Fruit fly (Drosophila melanogaster) whole organism, pupa: Measurements from ENCODE around the gene CG12730.

Experiments used
- CG10348 ChIP-seq: fragments of 200-800 bp; sonication (Bioruptor generic); IDR thresholded peaks from 2 replicates; pipeline ENCODE4 v1.3.6; 2022; ENCODE audit warnings: missing biosample characterization, missing genetic modification characterization
- CG12605 ChIP-seq: fragments of 200-800 bp; sonication (Bioruptor generic); IDR thresholded peaks from 2 replicates; pipeline ENCODE4 v1.3.6; 2022; ENCODE audit warnings: missing biosample characterization, missing genetic modification characterization
- CG13204 ChIP-seq: fragments of 200-800 bp; sonication (Bioruptor generic); optimal IDR thresholded peaks from 2 replicates; lab custom pipeline; 2018; ENCODE audit warnings: missing biosample characterization, mild to moderate bottlenecking, missing genetic modification characterization, moderate library complexity
- CG14655 ChIP-seq: fragments of 200-800 bp; sonication (Bioruptor generic); optimal IDR thresholded peaks from 3 replicates; lab custom pipeline; 2017; ENCODE audit warnings: mild to moderate bottlenecking, missing biosample characterization, missing genetic modification reagents, missing genetic modification characterization
- CG15710 ChIP-seq: fragments of 200-800 bp; sonication (Bioruptor generic); optimal IDR thresholded peaks from 2 replicates; lab custom pipeline; 2018; ENCODE audit warnings: missing biosample characterization, mild to moderate bottlenecking, missing genetic modification characterization, moderate library complexity
- CG17806 ChIP-seq: fragments of 200-800 bp; sonication (Bioruptor generic); optimal IDR thresholded peaks from 2 replicates; lab custom pipeline; 2018; ENCODE audit warnings: missing biosample characterization, mild to moderate bottlenecking, missing genetic modification characterization, moderate library complexity
- CG32121 ChIP-seq: fragments of 200-800 bp; sonication (Bioruptor generic); IDR thresholded peaks from 2 replicates; pipeline ENCODE4 v1.3.6; 2022; ENCODE audit warnings: missing biosample characterization, missing genetic modification characterization
- CG34367 ChIP-seq: fragments of 200-800 bp; sonication (Bioruptor generic); optimal IDR thresholded peaks from 2 replicates; lab custom pipeline; 2018; ENCODE audit warnings: missing biosample characterization, mild to moderate bottlenecking, missing genetic modification characterization
- CG4496 ChIP-seq: fragments of 200-800 bp; sonication (Bioruptor generic); IDR thresholded peaks from 3 replicates; pipeline ENCODE4 v1.3.6; 2022; ENCODE audit warnings: missing biosample characterization, missing genetic modification characterization
- CG8159 ChIP-seq: fragments of 200-800 bp; sonication (Bioruptor generic); optimal IDR thresholded peaks from 3 replicates; lab custom pipeline; 2018; ENCODE audit warnings: missing biosample characterization, mild to moderate bottlenecking, missing genetic modification characterization, moderate library complexity
- CG8301 ChIP-seq: fragments of 200-800 bp; sonication (Bioruptor generic); optimal IDR thresholded peaks from 2 replicates; lab custom pipeline; 2018; ENCODE audit warnings: missing biosample characterization, mild to moderate bottlenecking, missing genetic modification characterization
- CG9948 ChIP-seq: fragments of 200-800 bp; sonication (Bioruptor generic); optimal IDR thresholded peaks from 2 replicates; lab custom pipeline; 2018; ENCODE audit warnings: missing biosample characterization, mild to moderate bottlenecking, missing genetic modification characterization, moderate library complexity
- D1 ChIP-seq: fragments of 200-800 bp; sonication (Bioruptor generic); optimal IDR thresholded peaks from 2 replicates; lab custom pipeline; 2018; ENCODE audit warnings: missing biosample characterization, mild to moderate bottlenecking, missing genetic modification characterization, moderate library complexity
- EcR ChIP-seq: fragments of 200-800 bp; sonication (Bioruptor generic); optimal IDR thresholded peaks from 3 replicates; lab custom pipeline; 2019; ENCODE audit warnings: missing biosample characterization, missing genetic modification characterization, mild to moderate bottlenecking, moderate library complexity, missing genetic modification reagents
- Ets98B ChIP-seq: fragments of 200-800 bp; sonication (Bioruptor generic); IDR thresholded peaks from 2 replicates; pipeline ENCODE4 v1.3.6; 2022; ENCODE audit warnings: missing biosample characterization, missing genetic modification characterization
- Pif1A ChIP-seq: fragments of 200-800 bp; sonication (Bioruptor generic); optimal IDR thresholded peaks from 3 replicates; lab custom pipeline; 2016; ENCODE audit warnings: missing biosample characterization, missing genetic modification characterization
- Pif1B ChIP-seq: fragments of 200-800 bp; sonication (Bioruptor generic); optimal IDR thresholded peaks from 3 replicates; lab custom pipeline; 2016; ENCODE audit warnings: missing biosample characterization, missing genetic modification characterization
- Snoo ChIP-seq: fragments of 200-800 bp; sonication (Bioruptor generic); optimal IDR thresholded peaks from 3 replicates; lab custom pipeline; 2017; ENCODE audit warnings: missing biosample characterization, mild to moderate bottlenecking, missing genetic modification characterization, inconsistent platforms
- fd96Ca ChIP-seq: fragments of 200-800 bp; sonication (Bioruptor generic); IDR thresholded peaks from 3 replicates; pipeline ENCODE4 v1.3.6; 2022; ENCODE audit warnings: missing biosample characterization, missing genetic modification characterization
- gl ChIP-seq: fragments of 200-800 bp; sonication (Bioruptor generic); optimal IDR thresholded peaks from 2 replicates; lab custom pipeline; 2018; ENCODE audit warnings: missing biosample characterization, mild to moderate bottlenecking, missing genetic modification characterization
- rn ChIP-seq: fragments of 200-800 bp; sonication (Bioruptor generic); IDR thresholded peaks from 2 replicates; pipeline ENCODE4 v1.3.6; 2022; ENCODE audit warnings: missing biosample characterization, missing genetic modification characterization

Gene CG12730

DNA sequence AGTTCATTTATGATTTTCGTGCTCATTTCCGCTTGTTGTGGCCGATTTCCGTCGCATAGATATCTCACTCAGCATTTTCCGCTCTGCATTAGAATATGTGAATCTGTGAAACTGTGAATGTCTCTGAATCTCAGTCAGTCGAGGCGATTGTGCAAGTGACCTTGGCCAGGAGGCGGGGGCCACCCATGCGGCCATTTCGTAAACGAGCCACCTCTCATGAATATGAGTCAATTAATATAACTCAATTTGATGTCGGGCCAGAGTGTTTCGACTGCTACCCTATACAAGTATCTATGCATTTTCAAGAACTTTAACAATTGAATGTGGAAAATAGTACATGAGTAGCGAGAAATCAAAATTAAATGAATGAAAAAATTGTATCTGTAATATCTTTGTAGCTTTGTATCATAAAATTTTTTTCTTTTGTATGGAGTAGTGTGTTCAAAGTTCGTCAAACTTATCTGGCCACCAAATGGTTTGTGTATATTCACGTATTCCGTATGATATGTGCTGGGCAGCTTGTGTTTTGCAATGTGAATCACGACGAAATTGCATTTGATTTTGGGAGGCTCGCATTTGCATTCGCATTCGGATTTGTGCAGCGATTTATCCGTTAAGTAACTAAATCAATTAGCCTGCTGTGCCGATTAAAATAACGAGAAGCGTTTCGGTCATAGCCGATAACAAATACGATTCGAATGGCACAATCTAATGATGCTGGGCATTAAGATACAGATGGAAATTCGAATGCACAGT is at the start of gene CG12730:
Gene CG12730, plus strand, starts transcription at position 706 of the 756 bp plus-strand sequence.
- TF ChIP-seq fd96Ca (0 out of 3 replicates have a peak, but pooled peaks have one; percentile 7), Pif1A (GFP tag; lab: Kevin White, UChicago) (no peak), D1 (tag; lab: Kevin White, UChicago) (no peak), Ets98B (GFP tag; lab: Robert Waterston, UW) (peak; percentile 53), CG13204 (no peak), CG10348 (GFP tag; lab: Robert Waterston, UW) (no peak), CG14655 (GFP tag; lab: Kevin White, UChicago) (no peak), CG15710 (tag; lab: Kevin White, UChicago) (no peak), Pif1B (no peak), gl (tag; lab: Kevin White, UChicago) (no peak), CG4496 (GFP tag; lab: Robert Waterston, UW) (peak; percentile 57), CG32121 (GFP tag; lab: Robert Waterston, UW) (peak; percentile 65)
- TF ChIP-seq, all 21 proteins: peak for 4

DNA sequence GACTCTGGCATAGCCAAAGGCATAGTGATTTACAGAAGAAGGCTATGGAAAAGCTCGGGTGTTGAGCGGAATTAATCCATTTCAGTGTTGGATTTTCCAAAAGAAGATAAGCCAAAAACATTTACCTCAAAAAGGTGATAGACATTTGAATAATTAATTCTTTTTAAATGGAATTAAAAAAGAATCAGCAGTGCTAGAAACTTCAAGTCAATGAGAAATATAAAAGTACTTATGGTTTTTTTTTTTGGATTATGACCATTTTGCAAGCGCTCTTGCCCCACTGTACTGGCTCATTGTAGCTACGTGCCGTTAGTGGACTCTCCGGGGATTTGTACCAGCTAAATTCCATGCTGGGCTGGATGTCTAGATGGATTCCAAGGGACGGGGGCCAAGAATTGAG is 30.5 kb upstream of the CG12730 start:
- TF ChIP-seq gl (tag; lab: Kevin White, UChicago) (no peak), CG9948 (no peak), fd96Ca (no peak), EcR (GFP tag; lab: Kevin White, UChicago) (no peak), CG8301 (no peak), CG13204 (no peak), CG4496 (GFP tag; lab: Robert Waterston, UW) (no peak), Snoo (tag; lab: Kevin White, UChicago) (no peak), CG14655 (GFP tag; lab: Kevin White, UChicago) (no peak), CG15710 (tag; lab: Kevin White, UChicago) (no peak), Ets98B (GFP tag; lab: Robert Waterston, UW) (no peak), D1 (tag; lab: Kevin White, UChicago) (no peak), CG12605 (GFP tag; lab: Robert Waterston, UW) (no peak), Pif1A (GFP tag; lab: Kevin White, UChicago) (no peak)
- TF ChIP-seq, all 21 proteins: peak for 0

DNA sequence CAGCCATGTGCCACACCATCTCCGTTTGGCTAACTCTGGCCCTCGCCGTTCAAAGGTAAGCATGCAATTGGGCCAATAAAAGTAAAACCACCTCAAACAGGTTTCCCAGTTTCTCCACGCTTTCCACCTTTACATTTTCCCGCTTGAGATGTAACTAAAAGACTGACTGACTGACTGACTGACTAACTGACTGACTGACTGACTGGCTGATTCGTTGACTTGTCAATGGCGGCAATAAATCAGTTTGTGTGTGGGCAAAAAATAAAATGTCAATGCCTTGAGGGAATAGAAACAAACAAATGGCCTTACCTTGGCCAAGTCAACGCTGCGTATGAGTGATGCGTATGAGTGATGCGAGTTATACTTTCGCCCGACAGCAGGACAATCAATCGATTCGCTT is 29.0 kb upstream of the CG12730 start:
- TF ChIP-seq CG17806 (tag; lab: Kevin White, UChicago) (no peak), fd96Ca (no peak), Pif1A (GFP tag; lab: Kevin White, UChicago) (no peak), CG14655 (GFP tag; lab: Kevin White, UChicago) (no peak), CG13204 (no peak), CG34367 (tag; lab: Kevin White, UChicago) (no peak), CG12605 (GFP tag; lab: Robert Waterston, UW) (no peak), CG9948 (no peak)

DNA sequence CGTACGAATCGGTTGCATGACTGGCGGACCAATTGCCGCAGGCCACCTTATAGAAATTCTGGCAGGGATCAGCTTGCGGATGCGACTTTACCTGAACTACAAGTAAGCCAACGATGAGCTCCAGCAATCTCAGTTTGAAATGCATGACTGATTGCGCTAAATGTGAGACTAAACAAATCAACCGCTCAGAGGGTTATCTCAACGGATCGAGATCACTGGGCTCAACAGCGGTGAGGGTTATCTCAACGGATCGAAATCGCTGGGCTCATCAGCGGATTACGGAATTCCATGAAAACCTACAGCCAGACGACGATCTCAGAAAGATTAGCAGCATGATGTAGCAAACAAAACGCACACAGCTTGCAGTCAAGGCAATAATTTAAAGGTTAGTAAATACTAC is 20.5 kb upstream of the CG12730 start, which contains the start of gene frma:
Gene frma, minus strand, starts transcription at position 152 of the 400 bp plus-strand sequence.
- no peak for TF ChIP-seq fd96Ca
- TF ChIP-seq Pif1B = no peak
- no peak for TF ChIP-seq CG10348 (GFP tag; lab: Robert Waterston, UW)
- TF ChIP-seq CG32121 (GFP tag; lab: Robert Waterston, UW) = no peak
- no peak for TF ChIP-seq EcR (GFP tag; lab: Kevin White, UChicago)
- TF ChIP-seq CG8159 (tag; lab: Kevin White, UChicago) = no peak
- TF ChIP-seq CG15710 (tag; lab: Kevin White, UChicago) = no peak
- TF ChIP-seq CG8301 = no peak
- TF ChIP-seq Snoo (tag; lab: Kevin White, UChicago) = no peak
- no peak for TF ChIP-seq D1 (tag; lab: Kevin White, UChicago)
- no peak for TF ChIP-seq Pif1A (GFP tag; lab: Kevin White, UChicago)
- TF ChIP-seq CG14655 (GFP tag; lab: Kevin White, UChicago) = no peak
- no peak for TF ChIP-seq Ets98B (GFP tag; lab: Robert Waterston, UW)
- no peak for TF ChIP-seq CG12605 (GFP tag; lab: Robert Waterston, UW)
- no peak for TF ChIP-seq rn
- TF ChIP-seq gl (tag; lab: Kevin White, UChicago) = no peak
- TF ChIP-seq CG17806 (tag; lab: Kevin White, UChicago) = no peak
- no peak for TF ChIP-seq CG4496 (GFP tag; lab: Robert Waterston, UW)
- no peak for TF ChIP-seq CG13204
- TF ChIP-seq CG9948 = no peak

DNA sequence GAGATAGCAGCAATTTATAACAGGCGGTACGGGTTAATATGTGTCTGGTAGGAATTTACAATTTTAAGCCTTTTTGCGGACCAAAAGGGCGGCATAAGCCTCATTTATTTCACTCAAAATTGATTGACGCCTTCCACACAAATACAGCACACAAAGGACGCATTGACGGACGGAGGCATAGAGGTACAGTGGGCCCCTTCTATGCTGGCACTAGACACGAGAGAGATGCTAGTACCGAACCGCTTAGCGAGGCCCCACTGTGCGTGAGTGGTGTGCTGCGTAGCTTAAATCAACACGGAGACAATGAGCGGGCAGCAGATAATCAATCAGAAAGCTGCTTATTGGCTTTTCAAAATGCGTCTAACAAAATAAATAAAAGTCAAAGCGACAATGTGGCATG is 19.7 kb upstream of the CG12730 start:
- no peak for TF ChIP-seq CG12605 (GFP tag; lab: Robert Waterston, UW)
- TF ChIP-seq CG34367 (tag; lab: Kevin White, UChicago) = no peak
- TF ChIP-seq fd96Ca = no peak
- TF ChIP-seq CG4496 (GFP tag; lab: Robert Waterston, UW) = no peak
- TF ChIP-seq EcR (GFP tag; lab: Kevin White, UChicago) = no peak
- TF ChIP-seq CG10348 (GFP tag; lab: Robert Waterston, UW) = no peak
- no peak for TF ChIP-seq Snoo (tag; lab: Kevin White, UChicago)
- TF ChIP-seq rn = no peak
- no peak for TF ChIP-seq CG17806 (tag; lab: Kevin White, UChicago)
- TF ChIP-seq Ets98B (GFP tag; lab: Robert Waterston, UW) = no peak
- TF ChIP-seq CG13204 = no peak
- no peak for TF ChIP-seq D1 (tag; lab: Kevin White, UChicago)
- TF ChIP-seq CG15710 (tag; lab: Kevin White, UChicago) = no peak
- no peak for TF ChIP-seq CG32121 (GFP tag; lab: Robert Waterston, UW)
- no peak for TF ChIP-seq CG8301
- no peak for TF ChIP-seq CG8159 (tag; lab: Kevin White, UChicago)
- TF ChIP-seq CG14655 (GFP tag; lab: Kevin White, UChicago) = no peak
